Worm (Caenorhabditis elegans): ENCODE results near the gene lin-31.

- no peak for TF ChIP-seq hlh-4 (tag; optimal IDR thresholded peaks at IDR 0.05)
- no peak for TF ChIP-seq lir-3 (tag; optimal IDR thresholded peaks at IDR 0.05; ENCODE audit: poor library complexity)
- no peak for TF ChIP-seq lin-35 (GFP tag; optimal IDR thresholded peaks at IDR 0.05)
- TF ChIP-seq lin-39 (tag; optimal IDR thresholded peaks at IDR 0.05), result no peak
- TF ChIP-seq ces-1 (GFP tag; optimal IDR thresholded peaks at IDR 0.05), result no peak
- no peak for TF ChIP-seq elt-3 (tag; optimal IDR thresholded peaks at IDR 0.05)
- TF ChIP-seq nhr-84 (tag; optimal IDR thresholded peaks at IDR 0.05), result no peak
- TF ChIP-seq mdl-1 (tag; optimal IDR thresholded peaks at IDR 0.05), result no peak
- TF ChIP-seq aly-2 (tag; optimal IDR thresholded peaks at IDR 0.05), result no peak
- TF ChIP-seq pag-3 (tag; optimal IDR thresholded peaks at IDR 0.05; ENCODE audit: borderline replicate concordance, insufficient read depth), result no peak
- TF ChIP-seq blmp-1 (tag; optimal IDR thresholded peaks at IDR 0.05), result no peak
- TF ChIP-seq zag-1 (tag; optimal IDR thresholded peaks at IDR 0.05), result no peak
- TF ChIP-seq zip-4 (GFP tag; optimal IDR thresholded peaks at IDR 0.05), result no peak
Measured at ce11 chrII:3957455-3958212, 24.7 kb upstream of the lin-31 start.

Data from whole organism, L1 larva.